Worm (Caenorhabditis elegans): Measurements from ENCODE around the gene F21H7.12.

DNA sequence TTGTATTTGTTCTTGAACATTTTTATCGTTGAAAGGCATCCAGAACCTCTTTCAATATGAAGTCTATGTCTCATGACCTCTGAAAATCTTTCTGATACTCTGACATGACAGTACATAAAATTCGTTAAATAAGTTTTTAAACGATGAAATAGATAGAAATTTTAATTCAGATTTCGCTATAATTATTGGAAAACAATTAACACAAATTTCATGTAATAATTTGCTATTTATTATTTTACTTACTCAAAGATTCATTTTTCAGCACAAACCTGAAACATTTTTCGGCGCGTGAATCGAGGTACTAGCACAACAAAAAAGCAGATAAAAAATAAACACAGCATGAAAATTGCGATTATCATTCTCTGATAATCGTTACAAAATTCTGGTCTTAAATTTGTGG lies 36.5 kb downstream of the F21H7.12 start, which contains the start of gene T13F3.4:
- TF ChIP-seq ets-7 (tag; optimal IDR thresholded peaks at IDR 0.05) (no peak), ama-1 (optimal IDR thresholded peaks at IDR 0.05) (no peak), pes-1 (GFP tag; IDR thresholded peaks at IDR 0.05) (no peak)

Measured in whole organism, early embryonic.